Fruit fly (Drosophila melanogaster) whole organism, embryonic: ENCODE measurements around the gene Gr93d.
A peak's percentile ranks its signal among the peaks of the same experiment; 100 is the strongest.

Experiments used
- BtbVII ChIP-seq: fragments of 200-800 bp; sonication (Bioruptor generic); optimal IDR thresholded peaks from 3 replicates; lab custom pipeline; 2017; ENCODE audit warnings: missing biosample characterization, mild to moderate bottlenecking, missing genetic modification characterization
- CG11696 ChIP-seq: fragments of 200-800 bp; sonication (Bioruptor generic); IDR thresholded peaks from 2 replicates; pipeline ENCODE4 v1.3.6; 2022; ENCODE audit warnings: missing biosample characterization, missing genetic modification characterization
- CG13287 ChIP-seq: fragments of 200-800 bp; sonication (Bioruptor generic); IDR thresholded peaks from 2 replicates; pipeline ENCODE4 v1.3.6; 2022; ENCODE audit warnings: missing biosample characterization, missing genetic modification characterization; ENCODE audit not compliant: partially characterized antibody
- CG1603 ChIP-seq: fragments of 200-800 bp; sonication (Bioruptor generic); optimal IDR thresholded peaks from 2 replicates; lab custom pipeline; 2019; ENCODE audit warnings: missing biosample characterization, mild to moderate bottlenecking, missing genetic modification characterization, moderate library complexity
- CG16815 ChIP-seq: fragments of 200-800 bp; sonication (Bioruptor generic); optimal IDR thresholded peaks from 3 replicates; lab custom pipeline; 2017; ENCODE audit warnings: missing biosample characterization, mild to moderate bottlenecking, missing genetic modification characterization
- CG31365 ChIP-seq: fragments of 200-800 bp; sonication (Bioruptor generic); optimal IDR thresholded peaks from 2 replicates; lab custom pipeline; 2018; ENCODE audit warnings: missing biosample characterization, mild to moderate bottlenecking, missing genetic modification characterization
- CG33557 ChIP-seq: fragments of 200-800 bp; sonication (Bioruptor generic); optimal IDR thresholded peaks from 2 replicates; lab custom pipeline; 2019; ENCODE audit warnings: missing biosample characterization, mild to moderate bottlenecking, missing genetic modification characterization, moderate library complexity
- CG4360 ChIP-seq: fragments of 200-800 bp; sonication (Bioruptor generic); IDR thresholded peaks from 2 replicates; pipeline ENCODE4 v1.3.6; 2022; ENCODE audit warnings: missing biosample characterization, missing genetic modification characterization
- CG4404 ChIP-seq: fragments of 200-800 bp; sonication (Bioruptor generic); IDR thresholded peaks from 2 replicates; pipeline ENCODE4 v1.3.6; 2022; ENCODE audit warnings: missing biosample characterization, missing genetic modification characterization
- CG5180 ChIP-seq: fragments of 200-800 bp; sonication (Bioruptor generic); optimal IDR thresholded peaks from 3 replicates; lab custom pipeline; 2017; ENCODE audit warnings: missing biosample characterization, missing genetic modification characterization, mild to moderate bottlenecking, moderate library complexity, missing genetic modification reagents
- CG6254 ChIP-seq: fragments of 200-800 bp; sonication (Bioruptor generic); optimal IDR thresholded peaks from 3 replicates; lab custom pipeline; 2017; ENCODE audit warnings: mild to moderate bottlenecking, missing biosample characterization, missing genetic modification reagents, missing genetic modification characterization
- CG6654 ChIP-seq: fragments of 200-800 bp; sonication (Bioruptor generic); optimal IDR thresholded peaks from 2 replicates; lab custom pipeline; 2017; ENCODE audit warnings: missing biosample characterization, mild to moderate bottlenecking, missing genetic modification characterization
- CG7745 ChIP-seq: fragments of 200-800 bp; sonication (Bioruptor generic); optimal IDR thresholded peaks from 2 replicates; lab custom pipeline; 2018; ENCODE audit warnings: missing biosample characterization, mild to moderate bottlenecking, missing genetic modification characterization, moderate library complexity
- CG8478 ChIP-seq: fragments of >200 bp; optimal IDR thresholded peaks from 2 replicates; lab custom pipeline; 2018
- CG9437 ChIP-seq: fragments of 200-800 bp; sonication (Bioruptor generic); optimal IDR thresholded peaks from 2 replicates; lab custom pipeline; 2018; ENCODE audit warnings: missing biosample characterization, mild to moderate bottlenecking, missing genetic modification characterization
- CrebB ChIP-seq: fragments of 200-800 bp; sonication (Bioruptor generic); optimal IDR thresholded peaks from 3 replicates; lab custom pipeline; 2018; ENCODE audit warnings: missing biosample characterization, mild to moderate bottlenecking, missing genetic modification characterization
- D ChIP-seq, 2 experiments: fragments of 200-800 bp in 1 of 2; fragments of >200 bp in 1 of 2; sonication (Bioruptor generic) in 1 of 2; optimal IDR thresholded peaks; 2 replicates in 1 of 2; 3 replicates in 1 of 2; lab custom pipeline; 2017; ENCODE audit warnings: mild to moderate bottlenecking in 1 of 2, missing biosample characterization in 1 of 2, missing genetic modification characterization in 1 of 2, missing genetic modification reagents in 1 of 2
- D19B ChIP-seq: fragments of 200-800 bp; sonication (Bioruptor generic); optimal IDR thresholded peaks from 2 replicates; lab custom pipeline; 2017; ENCODE audit warnings: missing biosample characterization, mild to moderate bottlenecking, missing genetic modification characterization
- Dll ChIP-seq: fragments of 200-800 bp; sonication (Bioruptor generic); IDR thresholded peaks from 4 replicates; pipeline ENCODE4 v1.3.6; 2022; ENCODE audit warnings: missing biosample characterization, missing genetic modification characterization; ENCODE audit not compliant: partially characterized antibody
- Doc2 ChIP-seq: fragments of 200-800 bp; sonication (Bioruptor generic); IDR thresholded peaks from 2 replicates; pipeline ENCODE4 v1.3.6; 2022; ENCODE audit warnings: missing biosample characterization, missing genetic modification characterization
- Doc3 ChIP-seq: fragments of 200-800 bp; sonication (Bioruptor generic); IDR thresholded peaks from 3 replicates; pipeline ENCODE4 v1.3.6; 2022; ENCODE audit warnings: missing biosample characterization, missing genetic modification characterization; ENCODE audit not compliant: partially characterized antibody
- Dp ChIP-seq: fragments of 200-800 bp; sonication (Bioruptor generic); optimal IDR thresholded peaks from 2 replicates; lab custom pipeline; 2018; ENCODE audit warnings: missing biosample characterization, mild to moderate bottlenecking, missing genetic modification characterization, moderate library complexity
- Dref ChIP-seq: fragments of 200-800 bp; sonication (Bioruptor generic); IDR thresholded peaks from 2 replicates; pipeline ENCODE4 v1.3.6; 2022; ENCODE audit warnings: missing biosample characterization, missing genetic modification characterization
- Gsc ChIP-seq: fragments of 200-800 bp; sonication (Bioruptor generic); IDR thresholded peaks from 2 replicates; pipeline ENCODE4 v1.3.6; 2022; ENCODE audit warnings: missing biosample characterization, missing genetic modification characterization
- Gug ChIP-seq: fragments of 200-800 bp; sonication (Bioruptor generic); IDR thresholded peaks from 4 replicates; pipeline ENCODE4 v1.3.6; 2022; ENCODE audit warnings: missing biosample characterization, missing genetic modification characterization
- Hr39 ChIP-seq: fragments of >200 bp; optimal IDR thresholded peaks from 2 replicates; lab custom pipeline; 2017
- Lhr ChIP-seq: fragments of 200-800 bp; sonication (Bioruptor generic); optimal IDR thresholded peaks from 3 replicates; lab custom pipeline; 2017; ENCODE audit warnings: mild to moderate bottlenecking, missing biosample characterization, missing genetic modification reagents, missing genetic modification characterization
- MBD-R2 ChIP-seq: fragments of 200-800 bp; sonication (Bioruptor generic); IDR thresholded peaks from 2 replicates; pipeline ENCODE4 v1.3.6; 2022; ENCODE audit warnings: missing biosample characterization, missing genetic modification characterization
- MTF-1 ChIP-seq: fragments of 200-800 bp; sonication (Bioruptor generic); optimal IDR thresholded peaks from 2 replicates; lab custom pipeline; 2018; ENCODE audit warnings: missing biosample characterization, mild to moderate bottlenecking, missing genetic modification characterization, borderline replicate concordance
- NFAT ChIP-seq: fragments of 200-800 bp; sonication (Bioruptor generic); IDR thresholded peaks from 2 replicates; pipeline ENCODE4 v1.3.6; 2022; ENCODE audit warnings: missing biosample characterization, missing genetic modification characterization
- Pdp1 ChIP-seq, 2 experiments: fragments of 200-800 bp; sonication (Bioruptor generic); optimal IDR thresholded peaks; 3 replicates each; lab custom pipeline; 2016; ENCODE audit warnings: missing biosample characterization in 2 of 2, missing genetic modification characterization in 2 of 2, mild to moderate bottlenecking in 1 of 2, moderate library complexity in 1 of 2
- Rx ChIP-seq: fragments of 200-800 bp; sonication (Bioruptor generic); IDR thresholded peaks from 2 replicates; pipeline ENCODE4 v1.3.6; 2022; ENCODE audit warnings: missing biosample characterization, missing genetic modification characterization
- Sry-δ ChIP-seq: fragments of 200-800 bp; sonication (Bioruptor generic); optimal IDR thresholded peaks from 2 replicates; lab custom pipeline; 2016; ENCODE audit warnings: missing biosample characterization, missing genetic modification characterization
- bbx ChIP-seq: fragments of 200-800 bp; sonication (Bioruptor generic); IDR thresholded peaks from 2 replicates; pipeline ENCODE4 v1.3.6; 2022; ENCODE audit warnings: missing biosample characterization, missing genetic modification characterization; ENCODE audit not compliant: partially characterized antibody
- crol ChIP-seq: fragments of 200-800 bp; sonication (Bioruptor generic); IDR thresholded peaks from 2 replicates; pipeline ENCODE4 v1.3.6; 2022; ENCODE audit warnings: missing biosample characterization, missing genetic modification characterization
- exex ChIP-seq: fragments of 200-800 bp; sonication (Bioruptor generic); optimal IDR thresholded peaks from 4 replicates; lab custom pipeline; 2018; ENCODE audit warnings: missing biosample characterization, mild to moderate bottlenecking, missing genetic modification characterization, moderate library complexity
- grn ChIP-seq: fragments of 200-800 bp; sonication (Bioruptor generic); optimal IDR thresholded peaks from 3 replicates; lab custom pipeline; 2017; ENCODE audit warnings: missing biosample characterization, missing genetic modification characterization
- gsb ChIP-seq: fragments of 200-800 bp; sonication (Bioruptor generic); IDR thresholded peaks from 2 replicates; pipeline ENCODE4 v1.3.6; 2022; ENCODE audit warnings: missing biosample characterization, missing genetic modification characterization
- gsb-n ChIP-seq: fragments of 200-800 bp; sonication (Bioruptor generic); optimal IDR thresholded peaks from 3 replicates; lab custom pipeline; 2018; ENCODE audit warnings: missing biosample characterization, mild to moderate bottlenecking, missing genetic modification characterization
- lbe ChIP-seq: fragments of 200-800 bp; sonication (Bioruptor generic); optimal IDR thresholded peaks from 2 replicates; lab custom pipeline; 2016; ENCODE audit warnings: missing biosample characterization, mild to moderate bottlenecking, missing genetic modification characterization
- otp ChIP-seq: fragments of 200-800 bp; sonication (Bioruptor generic); IDR thresholded peaks from 3 replicates; pipeline ENCODE4, ENCODE4 v1.3.6; 2022; ENCODE audit warnings: missing biosample characterization, missing genetic modification characterization
- pzg ChIP-seq: fragments of 200-800 bp; sonication (Bioruptor generic); optimal IDR thresholded peaks from 3 replicates; lab custom pipeline; 2018; ENCODE audit warnings: missing biosample characterization, mild to moderate bottlenecking, missing genetic modification characterization, moderate library complexity
- sens ChIP-seq: fragments of 200-800 bp; sonication (Bioruptor generic); peaks from one replicate; lab custom pipeline; 2016; ENCODE audit warnings: missing biosample characterization, missing genetic modification characterization
- sim ChIP-seq: fragments of 200-800 bp; sonication (Bioruptor generic); IDR thresholded peaks from 2 replicates; pipeline ENCODE4 v1.3.6; 2022; ENCODE audit warnings: missing biosample characterization, missing genetic modification characterization
- sr ChIP-seq: fragments of 200-800 bp; sonication (Bioruptor generic); IDR thresholded peaks from 3 replicates; pipeline ENCODE4 v1.3.6; 2022; ENCODE audit warnings: missing biosample characterization, missing genetic modification characterization
- toy ChIP-seq: fragments of 200-800 bp; sonication (Bioruptor generic); IDR thresholded peaks from 2 replicates; pipeline ENCODE4 v1.3.6; 2022; ENCODE audit warnings: missing biosample characterization, missing genetic modification characterization
- usp ChIP-seq: fragments of >200 bp; optimal IDR thresholded peaks from 2 replicates; lab custom pipeline; 2017; ENCODE audit warnings: missing biosample characterization, missing genetic modification characterization

Gene Gr93d

dm6 chr3R:21886861-21887587 is 40.6 kb upstream of the Gr93d start, which contains the start of the genes CG6678 and dnd (continued):
- TF ChIP-seq D19B (GFP tag; lab: Kevin White, UChicago) (no peak), CG1603 (tag; lab: Kevin White, UChicago) (no peak), CG4404 (no peak), sr (GFP tag; lab: Robert Waterston, UW) (0 out of 3 replicates have a peak, but pooled peaks have one; percentile 3), BtbVII (GFP tag; lab: Kevin White, UChicago) (no peak), pzg (GFP tag; lab: Kevin White, UChicago) (peak; percentile 35), CG8478 (no peak), crol (peak; percentile 92), CG33557 (GFP tag; lab: Kevin White, UChicago) (no peak), CG6654 (GFP tag; lab: Kevin White, UChicago) (no peak), CG13287 (GFP tag; lab: Robert Waterston, UW) (peak; percentile 36), exex (tag; lab: Kevin White, UChicago) (peak; percentile 56), sens (peak; percentile 43), CG9437 (GFP tag; lab: Kevin White, UChicago) (peak; percentile 10), CG31365 (peak; percentile 14), MTF-1 (GFP tag; lab: Kevin White, UChicago) (no peak), CG4360 (GFP tag; lab: Robert Waterston, UW) (peak; percentile 82), Lhr (no peak), CG16815 (no peak), Rx (GFP tag; lab: Robert Waterston, UW) (no peak), CrebB (no peak), Pdp1 (GFP tag; optimal IDR thresholded peaks at IDR 0.05; lab: Kevin White, UChicago) (peak in 1 of 2 experiments; percentile 81), bbx (0 out of 2 replicates have a peak, but pooled peaks have one; percentile 21), Dref (GFP tag; lab: Robert Waterston, UW) (peak; percentile 60), CG5180 (GFP tag; lab: Kevin White, UChicago) (no peak), Gug (no peak), CG11696 (no peak), Dp (GFP tag; lab: Kevin White, UChicago) (peak; percentile 81), MBD-R2 (GFP tag; lab: Robert Waterston, UW) (peak; percentile 35), otp (GFP tag; lab: Robert Waterston, UW) (no peak), Gsc (GFP tag; lab: Robert Waterston, UW) (no peak), CG6254 (no peak), toy (GFP tag; lab: Robert Waterston, UW) (no peak), D (optimal IDR thresholded peaks at IDR 0.05; lab: Kevin White, UChicago) (no peak), D (GFP tag; optimal IDR thresholded peaks at IDR 0.05; lab: Kevin White, UChicago) (no peak), Sry-δ (GFP tag; lab: Kevin White, UChicago) (peak; percentile 72), lbe (GFP tag; lab: Kevin White, UChicago) (no peak), CG7745 (tag; lab: Kevin White, UChicago) (no peak), Dll (GFP tag; lab: Robert Waterston, UW) (peak; percentile 37; the same call in 1 of the 4 replicates), grn (GFP tag; lab: Kevin White, UChicago) (no peak), gsb (GFP tag; lab: Robert Waterston, UW) (no peak), sim (GFP tag; lab: Robert Waterston, UW) (no peak), usp (no peak), Doc3 (no peak), Hr39 (lab: Kevin White, UChicago) (no peak), gsb-n (tag; lab: Kevin White, UChicago) (no peak), Doc2 (no peak), NFAT (peak; percentile 59; the same call in 1 of the 2 replicates)
